Worm (Caenorhabditis elegans) whole organism, L4 larva: ENCODE results near the gene ZK742.3.

Experiments
- F49E8.2 ChIP-seq: sonication (generic microtip); optimal IDR thresholded peaks from 2 replicates; lab custom pipeline; 2016; ENCODE audit warnings: missing compliant biosample characterization, mild to moderate bottlenecking, missing genetic modification characterization, borderline replicate concordance
- T20F7.1 ChIP-seq: fragments of 200-800 bp; sonication (Bioruptor generic); optimal IDR thresholded peaks from 2 replicates; lab custom pipeline; 2018; ENCODE audit warnings: mild to moderate bottlenecking, missing genetic modification characterization, missing compliant biosample characterization
- T26A8.4 ChIP-seq: fragments of 200-800 bp; sonication (Bioruptor generic); IDR thresholded peaks from 2 replicates; pipeline ENCODE4 v1.3.6; 2022; ENCODE audit warnings: missing genetic modification characterization, missing compliant biosample characterization
- Y105C5A.15 ChIP-seq: fragments of 200-800 bp; sonication (Bioruptor generic); IDR thresholded peaks from 2 replicates; pipeline ENCODE4 v1.3.6; 2022; ENCODE audit warnings: missing genetic modification characterization, missing compliant biosample characterization
- Y48G9A.11 ChIP-seq: fragments of 200-800 bp; sonication (Bioruptor generic); IDR thresholded peaks from 2 replicates; pipeline ENCODE4 v1.3.6; 2022; ENCODE audit warnings: missing genetic modification reagents, missing genetic modification characterization, missing compliant biosample characterization
- Y5F2A.4 ChIP-seq: fragments of 200-800 bp; sonication (Bioruptor generic); optimal IDR thresholded peaks from 2 replicates; lab custom pipeline; 2018; ENCODE audit warnings: mild to moderate bottlenecking, missing genetic modification characterization, missing compliant biosample characterization
- Y75B8A.6 ChIP-seq: fragments of 200-800 bp; sonication (Bioruptor generic); IDR thresholded peaks from 2 replicates; pipeline ENCODE4 v1.3.6; 2022; ENCODE audit warnings: missing genetic modification reagents, missing genetic modification characterization, missing compliant biosample characterization
- ZK546.5 ChIP-seq, 2 experiments: sonication (generic microtip); optimal IDR thresholded peaks; 2 replicates each; lab custom pipeline; 2017; ENCODE audit warnings: missing biosample characterization in 2 of 2, missing genetic modification characterization in 2 of 2
- aha-1 ChIP-seq: fragments of 150-350 bp; peaks from one replicate; lab custom pipeline; 2014; ENCODE audit warnings: missing biosample characterization, missing genetic modification characterization
- ama-1 ChIP-seq: fragments of 150-350 bp; optimal IDR thresholded peaks from 2 replicates; lab custom pipeline; 2014; ENCODE audit warnings: inconsistent platforms, mixed read lengths
- arid-1 ChIP-seq: fragments of 200-800 bp; sonication (Bioruptor generic); conservative IDR thresholded peaks from 2 replicates; pipeline ENCODE4 v1.3.6; 2022; ENCODE audit warnings: missing genetic modification reagents, missing genetic modification characterization, missing compliant biosample characterization
- attf-4 ChIP-seq: sonication (generic microtip); optimal IDR thresholded peaks from 3 replicates; lab custom pipeline; 2017; ENCODE audit warnings: missing biosample characterization, missing genetic modification characterization
- ceh-20 ChIP-seq: fragments of 200-800 bp; sonication (Bioruptor generic); IDR thresholded peaks from 2 replicates; pipeline ENCODE4 v1.3.6; 2022; ENCODE audit warnings: missing genetic modification reagents, missing genetic modification characterization, missing compliant biosample characterization
- ceh-32 ChIP-seq: sonication (generic microtip); optimal IDR thresholded peaks from 2 replicates; lab custom pipeline; 2016; ENCODE audit warnings: mild to moderate bottlenecking, missing genetic modification characterization, missing compliant biosample characterization; ENCODE audit not compliant: poor library complexity
- ctbp-1 ChIP-seq: fragments of 200-800 bp; sonication (Bioruptor generic); IDR thresholded peaks from 2 replicates; pipeline ENCODE4 v1.3.6; 2022; ENCODE audit warnings: missing genetic modification reagents, missing genetic modification characterization, missing compliant biosample characterization
- daf-19 ChIP-seq: fragments of 200-800 bp; sonication (Bioruptor generic); conservative IDR thresholded peaks from 2 replicates; pipeline ENCODE4 v1.3.6; 2022; ENCODE audit warnings: missing genetic modification characterization, missing compliant biosample characterization
- daf-8 ChIP-seq: fragments of 200-800 bp; sonication (Bioruptor generic); IDR thresholded peaks from 2 replicates; pipeline ENCODE4 v1.3.6; 2022; ENCODE audit warnings: missing genetic modification characterization, missing compliant biosample characterization
- dmd-6 ChIP-seq: fragments of 200-800 bp; sonication (Bioruptor generic); IDR thresholded peaks from 2 replicates; pipeline ENCODE4 v1.3.6; 2022; ENCODE audit warnings: missing genetic modification reagents, missing genetic modification characterization, missing compliant biosample characterization
- dmd-8 ChIP-seq: fragments of 200-800 bp; sonication (Bioruptor generic); IDR thresholded peaks from 2 replicates; pipeline ENCODE4 v1.3.6; 2022; ENCODE audit warnings: missing genetic modification characterization, missing compliant biosample characterization
- dve-1 ChIP-seq: sonication (generic microtip); optimal IDR thresholded peaks from 2 replicates; lab custom pipeline; 2017; ENCODE audit warnings: antibody characterized with exemption, mild to moderate bottlenecking, missing genetic modification characterization, missing compliant biosample characterization; ENCODE audit not compliant: insufficient read depth
- fkh-10 ChIP-seq: fragments of 150-350 bp; optimal IDR thresholded peaks from 2 replicates; lab custom pipeline; 2014; ENCODE audit warnings: missing biosample characterization, missing genetic modification reagents, missing genetic modification characterization
- jun-1 ChIP-seq: fragments of 150-350 bp; optimal IDR thresholded peaks from 2 replicates; lab custom pipeline; 2014; ENCODE audit warnings: missing biosample characterization, missing genetic modification reagents, missing genetic modification characterization
- lim-7 ChIP-seq: fragments of 200-800 bp; sonication (Bioruptor generic); IDR thresholded peaks from 2 replicates; pipeline ENCODE4 v1.3.6; 2022; ENCODE audit warnings: missing genetic modification characterization, missing compliant biosample characterization
- lin-13 ChIP-seq: fragments of 150-350 bp; optimal IDR thresholded peaks from 2 replicates; lab custom pipeline; 2014; ENCODE audit warnings: missing biosample characterization, missing genetic modification reagents, missing genetic modification characterization
- lin-15B ChIP-seq: fragments of 150-350 bp; sonication (generic microtip); optimal IDR thresholded peaks from 3 replicates; lab custom pipeline; 2014; ENCODE audit warnings: missing biosample characterization, missing genetic modification characterization
- lin-29 ChIP-seq: fragments of 200-800 bp; sonication (Bioruptor generic); IDR thresholded peaks from 2 replicates; pipeline ENCODE4 v1.3.6; 2022; ENCODE audit warnings: missing genetic modification reagents, missing genetic modification characterization, missing compliant biosample characterization
- lin-38 ChIP-seq: fragments of 200-800 bp; sonication (Bioruptor generic); IDR thresholded peaks from 2 replicates; pipeline ENCODE4 v1.3.6; 2022; ENCODE audit warnings: missing genetic modification reagents, missing genetic modification characterization, missing compliant biosample characterization
- lin-39 ChIP-seq: fragments of 150-350 bp; optimal IDR thresholded peaks from 2 replicates; lab custom pipeline; 2014; ENCODE audit warnings: missing biosample characterization, missing genetic modification reagents, missing genetic modification characterization
- lsy-2 ChIP-seq, 2 experiments: fragments of 150-350 bp in 1 of 2; sonication (generic microtip) in 1 of 2; optimal IDR thresholded peaks; 2 replicates each; lab custom pipeline; 2014 to 2017; ENCODE audit warnings: missing biosample characterization in 2 of 2, missing genetic modification characterization in 2 of 2
- madf-5 ChIP-seq, 2 experiments: fragments of 200-800 bp; sonication (Bioruptor generic); IDR thresholded peaks; 2 replicates each; pipeline ENCODE4 v1.3.6; 2022; ENCODE audit warnings: missing compliant biosample characterization in 2 of 2, missing genetic modification characterization in 2 of 2
- mes-2 ChIP-seq: sonication (generic microtip); optimal IDR thresholded peaks from 2 replicates; lab custom pipeline; 2016; ENCODE audit warnings: missing genotype, mild to moderate bottlenecking, missing genetic modification characterization, missing compliant biosample characterization; ENCODE audit not compliant: poor library complexity, severe bottlenecking
- mxl-3 ChIP-seq: fragments of 200-800 bp; sonication (Bioruptor generic); optimal IDR thresholded peaks from 2 replicates; lab custom pipeline; 2018; ENCODE audit warnings: mild to moderate bottlenecking, missing genetic modification characterization, missing compliant biosample characterization
- nhr-10 ChIP-seq: fragments of 150-350 bp; optimal IDR thresholded peaks from 2 replicates; lab custom pipeline; 2014; ENCODE audit warnings: missing biosample characterization, missing genetic modification characterization
- nhr-11 ChIP-seq: fragments of 150-350 bp; optimal IDR thresholded peaks from 2 replicates; lab custom pipeline; 2014; ENCODE audit warnings: missing biosample characterization, missing genetic modification characterization
- nhr-237 ChIP-seq: sonication (generic microtip); optimal IDR thresholded peaks from 2 replicates; lab custom pipeline; 2017; ENCODE audit warnings: missing biosample characterization, missing genetic modification characterization
- nhr-6 ChIP-seq: fragments of 150-350 bp; optimal IDR thresholded peaks from 2 replicates; lab custom pipeline; 2014; ENCODE audit warnings: missing biosample characterization, missing genetic modification characterization
- nhr-76 ChIP-seq: fragments of 150-350 bp; optimal IDR thresholded peaks from 2 replicates; lab custom pipeline; 2014; ENCODE audit warnings: missing biosample characterization, missing genetic modification characterization
- rbr-2 ChIP-seq: sonication (generic microtip); optimal IDR thresholded peaks from 2 replicates; lab custom pipeline; 2016; ENCODE audit warnings: missing genotype, missing genetic modification characterization, missing compliant biosample characterization
- saeg-2 ChIP-seq: fragments of 200-800 bp; sonication (Bioruptor generic); IDR thresholded peaks from 2 replicates; pipeline ENCODE4 v1.3.6; 2022; ENCODE audit warnings: missing genetic modification reagents, missing genetic modification characterization, missing compliant biosample characterization
- skn-1 ChIP-seq: fragments of 150-350 bp; optimal IDR thresholded peaks from 2 replicates; lab custom pipeline; 2014; ENCODE audit warnings: missing biosample characterization, missing genetic modification characterization
- snpc-4 ChIP-seq: fragments of 150-350 bp; optimal IDR thresholded peaks from 2 replicates; lab custom pipeline; 2014; ENCODE audit warnings: missing biosample characterization, missing genetic modification characterization
- spr-1 ChIP-seq: sonication (generic microtip); optimal IDR thresholded peaks from 2 replicates; lab custom pipeline; 2016; ENCODE audit warnings: mild to moderate bottlenecking, missing genetic modification characterization, missing compliant biosample characterization
- tag-97 ChIP-seq: fragments of 200-800 bp; sonication (Bioruptor generic); IDR thresholded peaks from 2 replicates; pipeline ENCODE4 v1.3.6; 2022; ENCODE audit warnings: missing genetic modification characterization, missing compliant biosample characterization
- tra-1 ChIP-seq: fragments of 200-800 bp; sonication (Bioruptor generic); IDR thresholded peaks from 2 replicates; pipeline ENCODE4 v1.3.6; 2022; ENCODE audit warnings: missing genetic modification reagents, missing genetic modification characterization, missing compliant biosample characterization
- unc-39 ChIP-seq: sonication (generic microtip); optimal IDR thresholded peaks from 2 replicates; lab custom pipeline; 2017; ENCODE audit warnings: missing biosample characterization, missing genetic modification characterization
- unc-62 ChIP-seq, 3 experiments: fragments of 150-350 bp in 1 of 3; sonication (generic microtip); optimal IDR thresholded peaks in 2 of 3; peaks in 1 of 3; 1 replicate in 1 of 3; 2 replicates in 2 of 3; lab custom pipeline; 2014 to 2017; ENCODE audit warnings: missing biosample characterization in 3 of 3, missing genetic modification characterization in 3 of 3, missing genetic modification reagents in 3 of 3, missing genotype in 1 of 3
- zag-1 ChIP-seq: fragments of 150-350 bp; optimal IDR thresholded peaks from 2 replicates; lab custom pipeline; 2014; ENCODE audit warnings: missing biosample characterization, missing genetic modification characterization
- zfp-2 ChIP-seq: sonication (generic microtip); optimal IDR thresholded peaks from 2 replicates; lab custom pipeline; 2016; ENCODE audit warnings: mild to moderate bottlenecking, missing genetic modification characterization, missing compliant biosample characterization
- zfp-3 ChIP-seq: fragments of 200-800 bp; sonication (Bioruptor generic); conservative IDR thresholded peaks from 2 replicates; pipeline ENCODE4 v1.3.6; 2022; ENCODE audit warnings: missing genetic modification reagents, missing genetic modification characterization, missing compliant biosample characterization
- zip-11 ChIP-seq: fragments of 200-800 bp; sonication (Bioruptor generic); IDR thresholded peaks from 2 replicates; pipeline ENCODE4 v1.3.6; 2022; ENCODE audit warnings: missing genetic modification characterization, missing compliant biosample characterization
- ztf-11 ChIP-seq: fragments of 150-350 bp; optimal IDR thresholded peaks from 2 replicates; lab custom pipeline; 2014; ENCODE audit warnings: missing biosample characterization, missing genetic modification characterization
- ztf-7 ChIP-seq: fragments of 150-350 bp; optimal IDR thresholded peaks from 2 replicates; lab custom pipeline; 2014; ENCODE audit warnings: missing biosample characterization, missing genetic modification characterization

Gene ZK742.3

ce11 chrV:7854603-7855002, 44.9 kb upstream of the ZK742.3 start, which contains the start of the genes C37C3.9 and C37C3.18 (continued):
- TF ChIP-seq lsy-2 (tag; optimal IDR thresholded peaks at IDR 0.05; lab: Kevin White, UChicago): peak; percentile 57 to 74
- no peak for TF ChIP-seq attf-4 (tag; lab: Kevin White, UChicago)
- TF ChIP-seq lin-15B (tag; lab: Kevin White, UChicago): no peak
- TF ChIP-seq skn-1 (tag; lab: Kevin White, UChicago): no peak
- peak; percentile 55 for TF ChIP-seq ceh-20
- TF ChIP-seq zfp-2 (tag; lab: Kevin White, UChicago): no peak
- TF ChIP-seq mes-2 (tag; lab: Kevin White, UChicago): peak; percentile 72
- TF ChIP-seq zip-11 (GFP tag; lab: Robert Waterston, UW): no peak
- TF ChIP-seq nhr-237 (tag; lab: Kevin White, UChicago): no peak
- TF ChIP-seq F49E8.2: no peak
- TF ChIP-seq Y75B8A.6 (GFP tag; lab: Robert Waterston, UW): no peak
- TF ChIP-seq daf-8 (GFP tag; lab: Robert Waterston, UW): no peak
- no peak for TF ChIP-seq madf-5 (GFP tag; IDR thresholded peaks at IDR 0.05; lab: Robert Waterston, UW)
- no peak for TF ChIP-seq ZK546.5 (tag; optimal IDR thresholded peaks at IDR 0.05; lab: Kevin White, UChicago)
- no peak for TF ChIP-seq unc-39
- peak; percentile 84 for TF ChIP-seq dmd-6
- peak in 1 of 2 experiments; percentile 97 for TF ChIP-seq unc-62 (GFP tag; optimal IDR thresholded peaks at IDR 0.05 in 1 of 2; lab: Kevin White, UChicago)
- TF ChIP-seq unc-62 (tag; optimal IDR thresholded peaks at IDR 0.05; lab: Kevin White, UChicago): no peak
- TF ChIP-seq zfp-3 (GFP tag; lab: Robert Waterston, UW): no peak
- TF ChIP-seq zag-1 (tag; lab: Kevin White, UChicago): no peak
- TF ChIP-seq fkh-10 (GFP tag; lab: Kevin White, UChicago): peak; percentile 23
- peak; percentile 97 for TF ChIP-seq aha-1 (tag; lab: Kevin White, UChicago)
- no peak for TF ChIP-seq ceh-32 (tag; lab: Kevin White, UChicago)
- TF ChIP-seq lin-39: no peak
- TF ChIP-seq nhr-10 (tag; lab: Kevin White, UChicago): no peak
- no peak for TF ChIP-seq Y105C5A.15
- no peak for TF ChIP-seq daf-19
- TF ChIP-seq jun-1 (tag; lab: Kevin White, UChicago): peak; percentile 77
- no peak for TF ChIP-seq lin-29 (GFP tag; lab: Robert Waterston, UW)
- peak; percentile 70 for TF ChIP-seq rbr-2 (tag; lab: Kevin White, UChicago)
- TF ChIP-seq nhr-11 (tag; lab: Kevin White, UChicago): peak; percentile 77
- TF ChIP-seq ctbp-1 (GFP tag; lab: Robert Waterston, UW): no peak; the same call in 1 of the 2 replicates
- TF ChIP-seq mxl-3 (GFP tag; lab: Kevin White, UChicago): peak; percentile 84
- peak; percentile 48 for TF ChIP-seq ama-1 (lab: Kevin White, UChicago)
- no peak for TF ChIP-seq lim-7 (GFP tag; lab: Robert Waterston, UW)
- TF ChIP-seq nhr-76: no peak
- TF ChIP-seq T26A8.4: peak; percentile 68
- TF ChIP-seq dve-1 (tag; lab: Kevin White, UChicago): peak; percentile 88
- TF ChIP-seq ztf-7 (tag; lab: Kevin White, UChicago): peak; percentile 64
- TF ChIP-seq saeg-2 (GFP tag; lab: Robert Waterston, UW): no peak
- TF ChIP-seq lin-13 (GFP tag; lab: Kevin White, UChicago): peak; percentile 78
- TF ChIP-seq arid-1 (GFP tag; lab: Robert Waterston, UW): 0 out of 2 replicates have a peak, but pooled peaks have one; percentile 22
- peak; percentile 72 for TF ChIP-seq snpc-4
- no peak for TF ChIP-seq Y48G9A.11 (GFP tag; lab: Robert Waterston, UW)
- no peak; the same call in 1 of the 2 replicates for TF ChIP-seq tra-1 (GFP tag; lab: Robert Waterston, UW)
- TF ChIP-seq nhr-6 (tag; lab: Kevin White, UChicago): peak; percentile 60
- TF ChIP-seq Y5F2A.4 (GFP tag; lab: Kevin White, UChicago): no peak
- TF ChIP-seq dmd-8: no peak
- TF ChIP-seq spr-1 (tag; lab: Kevin White, UChicago): peak; percentile 2
- peak; percentile 58 for TF ChIP-seq lin-38 (GFP tag; lab: Robert Waterston, UW)
- TF ChIP-seq T20F7.1 (GFP tag; lab: Kevin White, UChicago): peak; percentile 53
- TF ChIP-seq tag-97 (GFP tag; lab: Robert Waterston, UW): no peak
- no peak for TF ChIP-seq ztf-11 (tag; lab: Kevin White, UChicago)
